Worm (Caenorhabditis elegans) whole organism, late embryonic: ENCODE data around the gene fbxo-11.2.

ENCODE experiments used
- C08G9.2 ChIP-seq: sonication (generic microtip); optimal IDR thresholded peaks from 2 replicates; lab custom pipeline; 2016; ENCODE audit warnings: mild to moderate bottlenecking, missing genetic modification characterization, moderate library complexity, missing compliant biosample characterization
- F13H6.1 ChIP-seq: sonication (generic microtip); optimal IDR thresholded peaks from 2 replicates; lab custom pipeline; 2016; ENCODE audit warnings: missing genetic modification characterization, missing compliant biosample characterization
- ceh-6 ChIP-seq: fragments of 200-800 bp; sonication (Bioruptor generic); optimal IDR thresholded peaks from 2 replicates; lab custom pipeline; 2018; ENCODE audit warnings: mild to moderate bottlenecking, missing genetic modification characterization, missing compliant biosample characterization
- elt-2 ChIP-seq: sonication (generic microtip); optimal IDR thresholded peaks from 2 replicates; lab custom pipeline; 2016; ENCODE audit warnings: missing genetic modification reagents, missing genetic modification characterization, missing compliant biosample characterization
- lin-11 ChIP-seq: fragments of 200-800 bp; sonication (Bioruptor generic); optimal IDR thresholded peaks from 2 replicates; lab custom pipeline; 2018; ENCODE audit warnings: mild to moderate bottlenecking, missing genetic modification characterization, missing compliant biosample characterization
- pha-4 ChIP-seq: fragments of 150-350 bp; optimal IDR thresholded peaks from 2 replicates; lab custom pipeline; 2018; ENCODE audit warnings: missing biosample characterization, missing genetic modification reagents, missing genetic modification characterization

ce11 chrIII:996564-996963 is 56.5 kb downstream of the fbxo-11.2 start:
- TF ChIP-seq lin-11 (tag; lab: Kevin White, UChicago) = no peak
- no peak for TF ChIP-seq F13H6.1 (tag; lab: Kevin White, UChicago)
- no peak for TF ChIP-seq ceh-6 (GFP tag; lab: Kevin White, UChicago)
- TF ChIP-seq C08G9.2 (tag; lab: Kevin White, UChicago) = no peak
- TF ChIP-seq pha-4 (tag; lab: Kevin White, UChicago) = no peak
- no peak for TF ChIP-seq elt-2 (tag; lab: Kevin White, UChicago)
